Fruit fly (Drosophila melanogaster): ENCODE measurements around the gene CG17776.

dm6 chrX:2178802-2179201 lies 5.7 kb upstream of the CG17776 start, which contains the start of gene Cyp4ae1:
- no peak for TF ChIP-seq rgr (GFP tag; optimal IDR thresholded peaks at IDR 0.05)
- TF ChIP-seq sage (GFP tag; optimal IDR thresholded peaks at IDR 0.05) = no peak
- TF ChIP-seq psq (GFP tag; optimal IDR thresholded peaks at IDR 0.05) = no peak
- no peak for TF ChIP-seq Jra (GFP tag; optimal IDR thresholded peaks at IDR 0.05)
- TF ChIP-seq Rel (GFP tag; optimal IDR thresholded peaks at IDR 0.05) = no peak
- no peak for TF ChIP-seq Rel (tag; optimal IDR thresholded peaks at IDR 0.05)
- TF ChIP-seq Sp1 (GFP tag; optimal IDR thresholded peaks at IDR 0.05) = no peak
- TF ChIP-seq Hr78 (GFP tag; optimal IDR thresholded peaks at IDR 0.05) = no peak
- no peak for TF ChIP-seq Dfd (GFP tag; optimal IDR thresholded peaks at IDR 0.05)
- no peak for TF ChIP-seq br (GFP tag; optimal IDR thresholded peaks at IDR 0.05)

Measured in whole organism, wandering third instar larva.